ENCODE assay signal across 1 fruit fly cellular context in the genomic region with DNA sequence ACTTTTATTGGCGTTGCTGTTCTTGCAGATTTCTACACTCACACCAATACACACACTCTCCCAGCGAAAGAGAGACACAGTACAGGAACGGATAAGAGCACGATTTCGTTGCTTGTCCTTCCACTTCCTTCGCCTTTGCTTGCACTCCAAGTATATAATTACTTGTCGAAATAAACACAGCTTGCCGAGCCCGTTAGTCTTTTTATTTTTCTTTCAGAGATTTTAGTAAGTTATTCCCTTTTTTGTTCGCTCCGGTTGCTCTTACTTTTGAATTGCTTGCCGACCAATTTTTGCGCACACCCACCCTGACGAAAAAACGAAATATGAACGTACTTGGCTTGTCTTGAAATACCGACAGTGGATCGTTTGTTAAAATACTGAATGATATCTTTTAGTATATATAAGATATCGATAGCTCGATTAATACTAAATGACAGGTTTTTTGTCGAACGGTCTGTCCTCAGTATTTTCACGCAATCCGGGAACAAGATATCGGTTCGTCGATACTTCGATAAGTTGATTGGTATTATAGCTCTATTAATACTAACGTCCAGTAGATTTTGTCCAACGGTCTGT.
TF ChIP-seq lines count a peak whose summit lies in the region.

A gene (minus strand): TSS at position 332 of the 576 bp plus-strand sequence.

TF ChIP-seq in whole organism, embryonic, 481 proteins besides CTCF, POLR2A, EP300 and RAD21 (continued from another document):
- no peak for TF ChIP-seq CG12219 (GFP tag; optimal IDR thresholded peaks at IDR 0.05; lab: Kevin White, UChicago)
- TF ChIP-seq CG12155 (GFP tag; optimal IDR thresholded peaks at IDR 0.05; lab: Kevin White, UChicago): no peak
- TF ChIP-seq Chrac-16 (GFP tag; optimal IDR thresholded peaks at IDR 0.05; lab: Kevin White, UChicago): no peak
- no peak for TF ChIP-seq H2.0 (GFP tag; IDR thresholded peaks at IDR 0.05; lab: Robert Waterston, UW)
- no peak for TF ChIP-seq CG9215 (GFP tag; IDR thresholded peaks at IDR 0.05; lab: Robert Waterston, UW)
- no peak for TF ChIP-seq Sox100B (GFP tag; optimal IDR thresholded peaks at IDR 0.05; lab: Kevin White, UChicago)
- peak; percentile 24 for TF ChIP-seq CG13424 (tag; optimal IDR thresholded peaks at IDR 0.05; lab: Kevin White, UChicago)
- no peak for TF ChIP-seq emc (GFP tag; optimal IDR thresholded peaks at IDR 0.05; lab: Kevin White, UChicago)
- no peak for TF ChIP-seq knrl (GFP tag; IDR thresholded peaks at IDR 0.05; lab: Robert Waterston, UW; ENCODE audit: partially characterized antibody)
- no peak for TF ChIP-seq CG10543 (GFP tag; optimal IDR thresholded peaks at IDR 0.05; lab: Kevin White, UChicago)
- TF ChIP-seq Awh (GFP tag; IDR thresholded peaks at IDR 0.05; lab: Robert Waterston, UW): no peak
- peak; percentile 84 for TF ChIP-seq Hmr (GFP tag; optimal IDR thresholded peaks at IDR 0.05; lab: Kevin White, UChicago)
- TF ChIP-seq CG12071 (GFP tag; optimal IDR thresholded peaks at IDR 0.05; lab: Kevin White, UChicago): no peak
- TF ChIP-seq CG3995 (GFP tag; optimal IDR thresholded peaks at IDR 0.05; lab: Kevin White, UChicago): no peak
- TF ChIP-seq Xrp1 (GFP tag; IDR thresholded peaks at IDR 0.05; lab: Robert Waterston, UW): no peak
- TF ChIP-seq p53 (GFP tag; optimal IDR thresholded peaks at IDR 0.05; lab: Kevin White, UChicago): no peak
- no peak for TF ChIP-seq ems (GFP tag; optimal IDR thresholded peaks at IDR 0.05; lab: Kevin White, UChicago)
- peak; percentile 86 for TF ChIP-seq MESR4 (GFP tag; optimal IDR thresholded peaks at IDR 0.05; lab: Kevin White, UChicago)
- TF ChIP-seq Sin3A (optimal IDR thresholded peaks at IDR 0.05; lab: Kevin White, UChicago): peak; percentile 40
- TF ChIP-seq Trl (optimal IDR thresholded peaks at IDR 0.05; lab: Kevin White, UChicago): peak; percentile 43 to 73
- TF ChIP-seq Trl (GFP tag; optimal IDR thresholded peaks at IDR 0.05; lab: Kevin White, UChicago): no peak
- peak; percentile 40 for TF ChIP-seq Fer1 (GFP tag; optimal IDR thresholded peaks at IDR 0.05; lab: Kevin White, UChicago)
- no peak for TF ChIP-seq Vsx1 (GFP tag; optimal IDR thresholded peaks at IDR 0.05; lab: Kevin White, UChicago)
- no peak for TF ChIP-seq bcd (GFP tag; optimal IDR thresholded peaks at IDR 0.05; lab: Kevin White, UChicago)
- TF ChIP-seq D19B (GFP tag; optimal IDR thresholded peaks at IDR 0.05; lab: Kevin White, UChicago): no peak
- TF ChIP-seq Deaf1 (tag; optimal IDR thresholded peaks at IDR 0.05; lab: Kevin White, UChicago): peak; percentile 54
- TF ChIP-seq chif (GFP tag; optimal IDR thresholded peaks at IDR 0.05; lab: Kevin White, UChicago): no peak
- TF ChIP-seq ewg (GFP tag; optimal IDR thresholded peaks at IDR 0.05; lab: Kevin White, UChicago): peak; percentile 56
- no peak for TF ChIP-seq Meics (GFP tag; optimal IDR thresholded peaks at IDR 0.05; lab: Kevin White, UChicago)
- no peak for TF ChIP-seq CG9817 (tag; optimal IDR thresholded peaks at IDR 0.05; lab: Kevin White, UChicago)
- TF ChIP-seq CG10565 (GFP tag; optimal IDR thresholded peaks at IDR 0.05; lab: Kevin White, UChicago): no peak
- TF ChIP-seq onecut (GFP tag; IDR thresholded peaks at IDR 0.05; lab: Robert Waterston, UW): no peak
- no peak for TF ChIP-seq CG10209 (GFP tag; optimal IDR thresholded peaks at IDR 0.05; lab: Kevin White, UChicago)
- TF ChIP-seq CG7928 (GFP tag; optimal IDR thresholded peaks at IDR 0.05; lab: Kevin White, UChicago): no peak
- peak; percentile 79 for TF ChIP-seq HmgZ (tag; optimal IDR thresholded peaks at IDR 0.05; lab: Kevin White, UChicago)
- TF ChIP-seq CG10147 (GFP tag; optimal IDR thresholded peaks at IDR 0.05; lab: Kevin White, UChicago): peak; percentile 14
- no peak for TF ChIP-seq dmrt99B (tag; optimal IDR thresholded peaks at IDR 0.05; lab: Kevin White, UChicago)
- TF ChIP-seq zfh2 (GFP tag; optimal IDR thresholded peaks at IDR 0.05; lab: Kevin White, UChicago): no peak
- TF ChIP-seq gsb-n (tag; optimal IDR thresholded peaks at IDR 0.05; lab: Kevin White, UChicago): peak; percentile 36
- no peak for TF ChIP-seq crc (GFP tag; optimal IDR thresholded peaks at IDR 0.05; lab: Kevin White, UChicago)
- TF ChIP-seq pzg (GFP tag; optimal IDR thresholded peaks at IDR 0.05; lab: Kevin White, UChicago): peak; percentile 100
- no peak for TF ChIP-seq CG43689 (GFP tag; IDR thresholded peaks at IDR 0.05; lab: Robert Waterston, UW)
- no peak for TF ChIP-seq hth (optimal IDR thresholded peaks at IDR 0.05; lab: Kevin White, UChicago)
- TF ChIP-seq CG2202 (tag; optimal IDR thresholded peaks at IDR 0.05; lab: Kevin White, UChicago): peak; percentile 11
- TF ChIP-seq Elba2 (GFP tag; optimal IDR thresholded peaks at IDR 0.05; lab: Kevin White, UChicago): peak; percentile 25
- no peak for TF ChIP-seq CG6272 (GFP tag; IDR thresholded peaks at IDR 0.05; lab: Robert Waterston, UW)
- TF ChIP-seq psq (GFP tag; optimal IDR thresholded peaks at IDR 0.05; lab: Kevin White, UChicago): peak; percentile 5
- peak; percentile 81 for TF ChIP-seq Sry-δ (GFP tag; optimal IDR thresholded peaks at IDR 0.05; lab: Kevin White, UChicago)
- no peak for TF ChIP-seq Oli (tag; optimal IDR thresholded peaks at IDR 0.05; lab: Kevin White, UChicago)
- peak; percentile 15 for TF ChIP-seq odd (GFP tag; optimal IDR thresholded peaks at IDR 0.05; lab: Kevin White, UChicago)
- peak; percentile 20 for TF ChIP-seq Mad (GFP tag; optimal IDR thresholded peaks at IDR 0.05; lab: Kevin White, UChicago)
- TF ChIP-seq cg (GFP tag; optimal IDR thresholded peaks at IDR 0.05; lab: Kevin White, UChicago): peak; percentile 72
- TF ChIP-seq Ets97D (GFP tag; optimal IDR thresholded peaks at IDR 0.05; lab: Kevin White, UChicago): peak; percentile 94
- TF ChIP-seq CG2116 (GFP tag; optimal IDR thresholded peaks at IDR 0.05; lab: Kevin White, UChicago): peak; percentile 69
- TF ChIP-seq Dp (GFP tag; optimal IDR thresholded peaks at IDR 0.05; lab: Kevin White, UChicago): peak; percentile 79
- no peak for TF ChIP-seq cad (GFP tag; optimal IDR thresholded peaks at IDR 0.05; lab: Kevin White, UChicago)
- no peak for TF ChIP-seq sna (GFP tag; IDR thresholded peaks at IDR 0.05; lab: Robert Waterston, UW; ENCODE audit: partially characterized antibody)
- no peak for TF ChIP-seq en (GFP tag; optimal IDR thresholded peaks at IDR 0.05; lab: Kevin White, UChicago)
- TF ChIP-seq CG30403 (GFP tag; optimal IDR thresholded peaks at IDR 0.05; lab: Kevin White, UChicago): peak; percentile 23
- peak; percentile 79 for TF ChIP-seq CG15514 (GFP tag; optimal IDR thresholded peaks at IDR 0.05; lab: Kevin White, UChicago)
- TF ChIP-seq lbe (GFP tag; optimal IDR thresholded peaks at IDR 0.05; lab: Kevin White, UChicago): peak; percentile 68
- TF ChIP-seq CG8944 (GFP tag; optimal IDR thresholded peaks at IDR 0.05; lab: Kevin White, UChicago): no peak
- TF ChIP-seq Dll (GFP tag; IDR thresholded peaks at IDR 0.05; lab: Robert Waterston, UW; ENCODE audit: partially characterized antibody): no peak
- TF ChIP-seq vfl (GFP tag; optimal IDR thresholded peaks at IDR 0.05; lab: Kevin White, UChicago): no peak
- TF ChIP-seq trem (tag; optimal IDR thresholded peaks at IDR 0.05; lab: Kevin White, UChicago): peak; percentile 89
- TF ChIP-seq Max (GFP tag; optimal IDR thresholded peaks at IDR 0.05; lab: Kevin White, UChicago): peak; percentile 1
- no peak for TF ChIP-seq ato (GFP tag; IDR thresholded peaks at IDR 0.05; lab: Robert Waterston, UW; ENCODE audit: partially characterized antibody)
- TF ChIP-seq CG32532 (GFP tag; IDR thresholded peaks at IDR 0.05; lab: Robert Waterston, UW): no peak
- no peak for TF ChIP-seq CG5953 (GFP tag; IDR thresholded peaks at IDR 0.05; lab: Robert Waterston, UW)
- TF ChIP-seq Hr39 (optimal IDR thresholded peaks at IDR 0.05; lab: Kevin White, UChicago): no peak
- no peak for TF ChIP-seq pum (GFP tag; optimal IDR thresholded peaks at IDR 0.05; lab: Kevin White, UChicago)
- TF ChIP-seq phol (tag; optimal IDR thresholded peaks at IDR 0.05; lab: Kevin White, UChicago): peak; percentile 63
- TF ChIP-seq CG17802 (tag; optimal IDR thresholded peaks at IDR 0.05; lab: Kevin White, UChicago): no peak
- no peak for TF ChIP-seq Abd-B (GFP tag; optimal IDR thresholded peaks at IDR 0.05; lab: Kevin White, UChicago)
- peak; percentile 47 for TF ChIP-seq Jarid2 (GFP tag; optimal IDR thresholded peaks at IDR 0.05; lab: Kevin White, UChicago)
- no peak for TF ChIP-seq sisA (GFP tag; IDR thresholded peaks at IDR 0.05; lab: Robert Waterston, UW)
- no peak for TF ChIP-seq da (GFP tag; optimal IDR thresholded peaks at IDR 0.05; lab: Kevin White, UChicago)
- TF ChIP-seq fru (optimal IDR thresholded peaks at IDR 0.05; lab: Kevin White, UChicago): no peak
- TF ChIP-seq salm (tag; optimal IDR thresholded peaks at IDR 0.05; lab: Kevin White, UChicago): peak; percentile 15
- no peak for TF ChIP-seq CG12236 (GFP tag; optimal IDR thresholded peaks at IDR 0.05; lab: Kevin White, UChicago)
- TF ChIP-seq tx (GFP tag; optimal IDR thresholded peaks at IDR 0.05; lab: Kevin White, UChicago): no peak
- no peak for TF ChIP-seq CG8359 (GFP tag; optimal IDR thresholded peaks at IDR 0.05; lab: Kevin White, UChicago; ENCODE audit: borderline replicate concordance)
- no peak for TF ChIP-seq ase (GFP tag; IDR thresholded peaks at IDR 0.05; lab: Robert Waterston, UW)
- TF ChIP-seq pros (GFP tag; optimal IDR thresholded peaks at IDR 0.05; lab: Kevin White, UChicago): peak; percentile 42
- TF ChIP-seq Myb (GFP tag; optimal IDR thresholded peaks at IDR 0.05; lab: Kevin White, UChicago): peak; percentile 67
- TF ChIP-seq cas (GFP tag; IDR thresholded peaks at IDR 0.05; lab: Robert Waterston, UW): no peak
- TF ChIP-seq CG1024 (GFP tag; IDR thresholded peaks at IDR 0.05; lab: Robert Waterston, UW): no peak
- peak; percentile 26 for TF ChIP-seq Hsf (GFP tag; optimal IDR thresholded peaks at IDR 0.05; lab: Kevin White, UChicago)
- no peak for TF ChIP-seq GATAe (GFP tag; conservative IDR thresholded peaks at IDR 0.05; lab: Robert Waterston, UW)
- peak; percentile 99 for TF ChIP-seq gfzf (GFP tag; optimal IDR thresholded peaks at IDR 0.05; lab: Kevin White, UChicago)
- peak; percentile 20 for TF ChIP-seq CG9727 (GFP tag; optimal IDR thresholded peaks at IDR 0.05; lab: Kevin White, UChicago)
- no peak for TF ChIP-seq al (GFP tag; IDR thresholded peaks at IDR 0.05; lab: Robert Waterston, UW)
- no peak for TF ChIP-seq Bteb2 (GFP tag; optimal IDR thresholded peaks at IDR 0.05; lab: Kevin White, UChicago)
- TF ChIP-seq CG4328 (GFP tag; optimal IDR thresholded peaks at IDR 0.05; lab: Kevin White, UChicago): no peak
- no peak for TF ChIP-seq CG1832 (GFP tag; optimal IDR thresholded peaks at IDR 0.05; lab: Kevin White, UChicago)
- TF ChIP-seq pb (GFP tag; optimal IDR thresholded peaks at IDR 0.05; lab: Kevin White, UChicago): peak; percentile 4
- peak in 1 of 3 experiments; percentile 92 for TF ChIP-seq Stat92E (GFP tag; optimal IDR thresholded peaks at IDR 0.05; lab: Kevin White, UChicago)
- TF ChIP-seq CG15696 (tag; optimal IDR thresholded peaks at IDR 0.05; lab: Kevin White, UChicago): no peak
- TF ChIP-seq tap (tag; optimal IDR thresholded peaks at IDR 0.05; lab: Kevin White, UChicago): peak; percentile 38
- peak; percentile 88 for TF ChIP-seq CG1603 (tag; optimal IDR thresholded peaks at IDR 0.05; lab: Kevin White, UChicago)
- TF ChIP-seq Nf-YC (tag; optimal IDR thresholded peaks at IDR 0.05; lab: Kevin White, UChicago): peak; percentile 51
- TF ChIP-seq dysf (GFP tag; IDR thresholded peaks at IDR 0.05; lab: Robert Waterston, UW): no peak
- peak; percentile 77 for TF ChIP-seq sens (GFP tag; lab: Kevin White, UChicago)
- TF ChIP-seq CG4404 (GFP tag; IDR thresholded peaks at IDR 0.05; lab: Robert Waterston, UW): no peak
- no peak for TF ChIP-seq CG31441 (GFP tag; IDR thresholded peaks at IDR 0.05; lab: Robert Waterston, UW)
- TF ChIP-seq dm (GFP tag; optimal IDR thresholded peaks at IDR 0.05; lab: Kevin White, UChicago): no peak
TF ChIP-seq in whole organism, embryonic: peak in this region for 109.
